Worm (Caenorhabditis elegans) whole organism, mixed stage, embryonic: ENCODE results near the gene prx-5.

Source experiments
- blmp-1 ChIP-seq: fragments of 150-350 bp; optimal IDR thresholded peaks from 2 replicates; lab custom pipeline; 2014; ENCODE audit warnings: missing biosample characterization, missing genetic modification characterization
- ceh-39 ChIP-seq: fragments of 150-350 bp; optimal IDR thresholded peaks from 2 replicates; lab custom pipeline; 2014; ENCODE audit warnings: missing biosample characterization, missing genetic modification characterization
- ces-1 ChIP-seq: fragments of 150-350 bp; optimal IDR thresholded peaks from 2 replicates; lab custom pipeline; 2014; ENCODE audit warnings: missing biosample characterization, missing genetic modification reagents, missing genetic modification characterization
- cnd-1 ChIP-seq: fragments of 200-800 bp; sonication (Bioruptor generic); optimal IDR thresholded peaks from 2 replicates; lab custom pipeline; 2018; ENCODE audit warnings: mild to moderate bottlenecking, missing genetic modification characterization, missing compliant biosample characterization
- drap-1 ChIP-seq: fragments of 200-800 bp; sonication (Bioruptor generic); optimal IDR thresholded peaks from 3 replicates; lab custom pipeline; 2018; ENCODE audit warnings: mild to moderate bottlenecking, missing genetic modification characterization, missing compliant biosample characterization
- elt-1 ChIP-seq: sonication (generic microtip); optimal IDR thresholded peaks from 2 replicates; lab custom pipeline; 2017; ENCODE audit warnings: missing genetic modification characterization, mild to moderate bottlenecking, missing compliant biosample characterization, antibody characterized with exemption, moderate library complexity, borderline replicate concordance; ENCODE audit not compliant: insufficient read depth
- flh-1 ChIP-seq: fragments of 200-800 bp; sonication (Bioruptor generic); optimal IDR thresholded peaks from 2 replicates; lab custom pipeline; 2018; ENCODE audit warnings: mild to moderate bottlenecking, missing genetic modification characterization, moderate library complexity, missing compliant biosample characterization
- ham-2 ChIP-seq: fragments of 200-800 bp; sonication (Bioruptor generic); optimal IDR thresholded peaks from 2 replicates; lab custom pipeline; 2018; ENCODE audit warnings: mild to moderate bottlenecking, missing genetic modification characterization, missing compliant biosample characterization
- hlh-1 ChIP-seq: fragments of 150-350 bp; optimal IDR thresholded peaks from 2 replicates; lab custom pipeline; 2014; ENCODE audit warnings: missing biosample characterization, missing genetic modification reagents, missing genetic modification characterization
- lin-32 ChIP-seq: fragments of 200-800 bp; sonication (Bioruptor generic); optimal IDR thresholded peaks from 2 replicates; lab custom pipeline; 2018; ENCODE audit warnings: mild to moderate bottlenecking, missing genetic modification characterization, missing compliant biosample characterization
- lsy-2 ChIP-seq: fragments of 150-350 bp; optimal IDR thresholded peaks from 2 replicates; lab custom pipeline; 2014; ENCODE audit warnings: missing biosample characterization, missing genetic modification characterization
- mab-5 ChIP-seq: fragments of 150-350 bp; optimal IDR thresholded peaks from 2 replicates; lab custom pipeline; 2014; ENCODE audit warnings: missing biosample characterization, missing genetic modification characterization
- mep-1 ChIP-seq: fragments of 150-350 bp; optimal IDR thresholded peaks from 2 replicates; lab custom pipeline; 2017; ENCODE audit warnings: missing biosample characterization, missing genetic modification reagents, missing genetic modification characterization, inconsistent platforms
- mls-2 ChIP-seq: sonication (generic microtip); optimal IDR thresholded peaks from 2 replicates; lab custom pipeline; 2016; ENCODE audit warnings: mild to moderate bottlenecking, missing genetic modification characterization, moderate library complexity, missing compliant biosample characterization
- nhr-12 ChIP-seq: fragments of 150-350 bp; optimal IDR thresholded peaks from 2 replicates; lab custom pipeline; 2014; ENCODE audit warnings: missing biosample characterization, missing genetic modification characterization
- nhr-2 ChIP-seq: fragments of 150-350 bp; optimal IDR thresholded peaks from 2 replicates; lab custom pipeline; 2014; ENCODE audit warnings: missing biosample characterization, missing genetic modification characterization
- nhr-237 ChIP-seq: fragments of 150-350 bp; optimal IDR thresholded peaks from 2 replicates; lab custom pipeline; 2014; ENCODE audit warnings: missing biosample characterization, missing genetic modification characterization
- nhr-28 ChIP-seq: fragments of 150-350 bp; optimal IDR thresholded peaks from 2 replicates; lab custom pipeline; 2014; ENCODE audit warnings: missing biosample characterization, missing genetic modification characterization
- nhr-76 ChIP-seq: sonication (generic microtip); optimal IDR thresholded peaks from 2 replicates; lab custom pipeline; 2017; ENCODE audit warnings: missing biosample characterization, missing genetic modification characterization
- pha-4 ChIP-seq: fragments of 150-350 bp; optimal IDR thresholded peaks from 2 replicates; lab custom pipeline; 2018; ENCODE audit warnings: missing biosample characterization, missing genetic modification reagents, missing genetic modification characterization
- sem-2 ChIP-seq: fragments of 200-800 bp; sonication (Bioruptor generic); optimal IDR thresholded peaks from 2 replicates; lab custom pipeline; 2018; ENCODE audit warnings: mild to moderate bottlenecking, missing genetic modification characterization, missing compliant biosample characterization
- snpc-4 ChIP-seq: fragments of 150-350 bp; optimal IDR thresholded peaks from 2 replicates; lab custom pipeline; 2014; ENCODE audit warnings: missing biosample characterization, missing genetic modification characterization
- tbx-8 ChIP-seq: fragments of 200-800 bp; sonication (Bioruptor generic); optimal IDR thresholded peaks from 2 replicates; lab custom pipeline; 2018; ENCODE audit warnings: mild to moderate bottlenecking, missing genetic modification characterization, moderate library complexity, missing compliant biosample characterization
- unc-120 ChIP-seq: sonication (generic microtip); optimal IDR thresholded peaks from 2 replicates; lab custom pipeline; 2017; ENCODE audit warnings: missing genetic modification characterization, missing compliant biosample characterization; ENCODE audit not compliant: poor library complexity, severe bottlenecking
- unc-39 ChIP-seq: fragments of 150-350 bp; optimal IDR thresholded peaks from 2 replicates; lab custom pipeline; 2014; ENCODE audit warnings: missing biosample characterization, missing genetic modification characterization
- zip-8 ChIP-seq: fragments of 150-350 bp; optimal IDR thresholded peaks from 2 replicates; lab custom pipeline; 2014; ENCODE audit warnings: missing biosample characterization, missing genetic modification characterization
- ztf-11 ChIP-seq: fragments of 150-350 bp; optimal IDR thresholded peaks from 2 replicates; lab custom pipeline; 2014; ENCODE audit warnings: missing biosample characterization, missing genetic modification characterization

The prx-5 gene

DNA sequence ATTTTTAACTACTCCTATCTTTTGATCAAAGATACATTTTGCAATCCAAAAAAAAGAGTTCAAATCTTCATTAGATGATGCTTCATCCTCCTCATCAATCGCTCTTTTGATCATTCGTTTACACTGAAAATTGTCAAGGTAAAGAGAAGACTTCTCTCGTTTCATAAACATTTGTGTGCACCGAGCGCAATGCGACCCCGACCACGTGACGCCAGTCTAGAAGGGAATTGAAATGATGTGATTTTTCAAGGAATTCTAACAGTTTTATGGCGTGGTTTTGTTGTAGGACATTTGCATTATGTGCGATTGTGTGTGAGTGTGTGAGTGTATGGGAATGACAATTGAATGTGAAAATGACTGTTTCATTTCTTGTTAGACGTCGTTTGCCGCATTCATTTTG is 36.7 kb downstream of the prx-5 start:
- TF ChIP-seq hlh-1 (tag; lab: Kevin White, UChicago) (peak; percentile 19), elt-1 (tag; lab: Kevin White, UChicago) (no peak)

DNA sequence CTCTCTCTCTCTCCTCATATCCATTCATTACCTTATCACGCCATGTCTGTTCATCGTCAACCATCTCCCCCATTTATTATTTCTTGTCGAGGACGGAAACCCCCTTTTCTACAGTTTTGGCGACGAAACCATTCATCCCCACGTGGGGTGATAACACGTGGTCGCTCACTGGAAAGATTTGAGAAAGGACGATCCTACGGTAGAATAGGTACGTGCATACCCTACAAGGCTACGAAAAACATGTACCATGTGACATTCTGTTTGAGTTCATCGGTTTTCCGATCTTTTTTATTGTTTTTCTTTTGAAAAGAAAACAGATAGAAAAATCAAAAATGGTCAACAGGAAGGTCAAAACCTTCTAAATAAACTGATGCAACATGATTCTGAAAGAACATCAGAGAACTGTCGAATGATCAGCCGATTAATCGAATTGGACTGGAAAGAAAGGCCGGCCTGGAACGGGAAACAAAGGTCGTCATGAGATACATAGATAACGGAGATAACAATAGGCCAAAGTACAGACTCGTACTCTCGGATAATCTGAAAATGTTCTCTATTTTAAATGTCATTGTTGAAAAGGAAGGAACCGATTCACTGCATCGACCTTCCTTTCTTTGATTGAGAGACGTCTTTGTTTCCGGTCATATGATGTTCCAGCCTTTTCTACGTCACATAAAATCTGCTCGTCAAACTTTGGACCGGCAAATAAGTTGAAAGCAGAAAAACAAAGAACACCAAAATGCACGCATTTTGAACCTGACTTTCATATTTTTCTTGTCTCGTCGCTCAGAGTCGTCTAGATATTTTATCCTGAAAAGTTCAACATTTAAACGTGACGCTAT is 37.6 kb downstream of the prx-5 start:
- TF ChIP-seq lin-32 (GFP tag; lab: Kevin White, UChicago): no peak
- TF ChIP-seq drap-1 (GFP tag; lab: Kevin White, UChicago): no peak
- TF ChIP-seq sem-2 (GFP tag; lab: Kevin White, UChicago): no peak
- TF ChIP-seq elt-1 (tag; lab: Kevin White, UChicago): no peak
- TF ChIP-seq mls-2: no peak
- no peak for TF ChIP-seq nhr-76 (tag; lab: Kevin White, UChicago)
- TF ChIP-seq ham-2: no peak
- no peak for TF ChIP-seq nhr-2
- no peak for TF ChIP-seq unc-39 (tag; lab: Kevin White, UChicago)
- no peak for TF ChIP-seq tbx-8 (GFP tag; lab: Kevin White, UChicago)
- no peak for TF ChIP-seq mab-5
- no peak for TF ChIP-seq cnd-1

DNA sequence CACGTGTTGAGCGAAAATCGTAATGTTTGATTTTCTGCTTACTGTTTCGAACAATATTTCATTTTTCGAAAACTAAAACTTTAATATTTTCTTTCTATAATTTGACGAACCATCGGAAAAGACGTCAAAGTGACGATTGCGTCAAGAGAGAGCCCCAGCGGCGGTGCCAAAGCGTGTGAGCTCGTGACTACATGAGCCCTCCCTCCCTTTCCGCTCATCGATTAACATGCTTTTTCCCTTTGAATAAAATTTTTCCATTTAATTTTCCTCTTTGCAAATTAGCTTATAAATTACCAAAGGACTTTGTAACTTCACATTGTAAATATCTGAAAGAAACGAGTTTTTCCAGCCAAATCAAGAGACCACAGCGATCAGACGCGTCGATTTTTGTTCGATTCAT is 38.3 kb downstream of the prx-5 start:
- TF ChIP-seq mls-2 (no peak), ham-2 (no peak), ceh-39 (tag; lab: Kevin White, UChicago) (no peak), blmp-1 (tag; lab: Kevin White, UChicago) (no peak), nhr-28 (tag; lab: Kevin White, UChicago) (no peak), zip-8 (tag; lab: Kevin White, UChicago) (no peak), pha-4 (tag; lab: Kevin White, UChicago) (no peak), nhr-2 (no peak), sem-2 (GFP tag; lab: Kevin White, UChicago) (no peak), unc-120 (tag; lab: Kevin White, UChicago) (no peak), unc-39 (tag; lab: Kevin White, UChicago) (no peak), snpc-4 (tag; lab: Kevin White, UChicago) (no peak), mep-1 (tag; lab: Kevin White, UChicago) (no peak), hlh-1 (tag; lab: Kevin White, UChicago) (no peak), mab-5 (no peak), nhr-237 (tag; lab: Kevin White, UChicago) (no peak), ztf-11 (tag; lab: Kevin White, UChicago) (no peak), lin-32 (GFP tag; lab: Kevin White, UChicago) (no peak)

- TF ChIP-seq sem-2 (GFP tag; lab: Kevin White, UChicago) (no peak), unc-120 (tag; lab: Kevin White, UChicago) (peak; percentile 29)
Observed at ce11 chrII:8743379-8744173, 39.0 kb downstream of the prx-5 start, which contains the start of gene mak-1. Gene mak-1, plus strand, starts transcription at chrII:8744071.

ce11 chrII:8744555-8745448 is 40.2 kb downstream of the prx-5 start:
- TF ChIP-seq zip-8 (tag; lab: Kevin White, UChicago) (no peak), mab-5 (no peak), nhr-76 (tag; lab: Kevin White, UChicago) (no peak), ces-1 (GFP tag; lab: Kevin White, UChicago) (no peak), blmp-1 (tag; lab: Kevin White, UChicago) (no peak), nhr-12 (tag; lab: Kevin White, UChicago) (no peak), lsy-2 (tag; lab: Kevin White, UChicago) (no peak), flh-1 (no peak), lin-32 (GFP tag; lab: Kevin White, UChicago) (no peak)
